Worm (Caenorhabditis elegans) whole organism, late embryonic: ENCODE results near the gene D1005.4.
A peak's percentile ranks its signal among the peaks of the same experiment; 100 is the strongest.

ENCODE experiments used
- C38D4.7 ChIP-seq: fragments of 200-800 bp; sonication (Bioruptor generic); optimal IDR thresholded peaks from 2 replicates; lab custom pipeline; 2018; ENCODE audit warnings: mild to moderate bottlenecking, missing genetic modification characterization, moderate library complexity, missing compliant biosample characterization
- F13H6.1 ChIP-seq: sonication (generic microtip); optimal IDR thresholded peaks from 2 replicates; lab custom pipeline; 2016; ENCODE audit warnings: missing genetic modification characterization, missing compliant biosample characterization
- K09A11.1 ChIP-seq: sonication (generic microtip); optimal IDR thresholded peaks from 2 replicates; lab custom pipeline; 2017; ENCODE audit warnings: antibody characterized with exemption, mild to moderate bottlenecking, missing genetic modification characterization, missing compliant biosample characterization; ENCODE audit not compliant: insufficient read depth
- T23F11.4 ChIP-seq: fragments of 200-800 bp; sonication (Bioruptor generic); optimal IDR thresholded peaks from 2 replicates; lab custom pipeline; 2018; ENCODE audit warnings: mild to moderate bottlenecking, missing genetic modification characterization, missing compliant biosample characterization
- ama-1 ChIP-seq: fragments of 150-350 bp; optimal IDR thresholded peaks from 2 replicates; lab custom pipeline; 2014
- ceh-14 ChIP-seq: sonication (generic microtip); optimal IDR thresholded peaks from 2 replicates; lab custom pipeline; 2016; ENCODE audit warnings: missing genotype, missing genetic modification characterization, missing compliant biosample characterization
- ceh-19 ChIP-seq: fragments of 200-800 bp; sonication (Bioruptor generic); optimal IDR thresholded peaks from 2 replicates; lab custom pipeline; 2018; ENCODE audit warnings: mild to moderate bottlenecking, missing genetic modification characterization, missing compliant biosample characterization
- ceh-2 ChIP-seq: sonication (generic microtip); optimal IDR thresholded peaks from 2 replicates; lab custom pipeline; 2016; ENCODE audit warnings: missing genotype, missing genetic modification characterization, missing compliant biosample characterization
- ceh-30 ChIP-seq: fragments of 150-350 bp; optimal IDR thresholded peaks from 2 replicates; lab custom pipeline; 2014; ENCODE audit warnings: missing biosample characterization, missing genetic modification characterization
- ceh-45 ChIP-seq: fragments of 200-800 bp; sonication (Bioruptor generic); IDR thresholded peaks from 2 replicates; pipeline ENCODE4 v1.3.6; 2022; ENCODE audit warnings: missing genetic modification reagents, missing genetic modification characterization, missing compliant biosample characterization
- ceh-48 ChIP-seq: sonication (generic microtip); optimal IDR thresholded peaks from 2 replicates; lab custom pipeline; 2016; ENCODE audit warnings: missing genetic modification characterization, inconsistent platforms, missing compliant biosample characterization
- che-1 ChIP-seq: sonication (generic microtip); optimal IDR thresholded peaks from 2 replicates; lab custom pipeline; 2016; ENCODE audit warnings: mild to moderate bottlenecking, missing genetic modification characterization, missing compliant biosample characterization
- dmd-4 ChIP-seq: sonication (generic microtip); optimal IDR thresholded peaks from 2 replicates; lab custom pipeline; 2016; ENCODE audit warnings: borderline replicate concordance, missing genetic modification characterization, missing compliant biosample characterization
- dve-1 ChIP-seq: sonication (generic microtip); optimal IDR thresholded peaks from 2 replicates; lab custom pipeline; 2017; ENCODE audit warnings: antibody characterized with exemption, mild to moderate bottlenecking, missing genetic modification characterization, missing compliant biosample characterization
- elt-4 ChIP-seq: sonication (generic microtip); optimal IDR thresholded peaks from 2 replicates; lab custom pipeline; 2016; ENCODE audit warnings: missing genetic modification characterization, missing compliant biosample characterization
- eyg-1 ChIP-seq: sonication (generic microtip); optimal IDR thresholded peaks from 2 replicates; lab custom pipeline; 2016; ENCODE audit warnings: missing genotype, missing genetic modification characterization, missing compliant biosample characterization
- hlh-15 ChIP-seq: sonication (generic microtip); optimal IDR thresholded peaks from 2 replicates; lab custom pipeline; 2016; ENCODE audit warnings: missing genetic modification characterization, missing compliant biosample characterization
- hlh-30 ChIP-seq: sonication (generic microtip); optimal IDR thresholded peaks from 2 replicates; lab custom pipeline; 2017; ENCODE audit warnings: antibody characterized with exemption, missing genetic modification characterization, missing compliant biosample characterization; ENCODE audit not compliant: insufficient read depth
- hlh-6 ChIP-seq: sonication (generic microtip); optimal IDR thresholded peaks from 2 replicates; lab custom pipeline; 2016; ENCODE audit warnings: missing genotype, missing genetic modification characterization, missing compliant biosample characterization
- nfya-1 ChIP-seq: sonication (generic microtip); optimal IDR thresholded peaks from 2 replicates; lab custom pipeline; 2017; ENCODE audit warnings: missing genetic modification characterization, mild to moderate bottlenecking, missing compliant biosample characterization, antibody characterized with exemption, moderate library complexity
- nhr-232 ChIP-seq: sonication (generic microtip); optimal IDR thresholded peaks from 2 replicates; lab custom pipeline; 2016; ENCODE audit warnings: missing genetic modification characterization, missing compliant biosample characterization
- pag-3 ChIP-seq: sonication (generic microtip); optimal IDR thresholded peaks from 2 replicates; lab custom pipeline; 2016; ENCODE audit warnings: missing compliant biosample characterization, missing genetic modification characterization, borderline replicate concordance
- pha-2 ChIP-seq: sonication (generic microtip); optimal IDR thresholded peaks from 2 replicates; lab custom pipeline; 2017; ENCODE audit warnings: mild to moderate bottlenecking, missing genetic modification characterization, missing compliant biosample characterization
- pqm-1 ChIP-seq: sonication (generic microtip); optimal IDR thresholded peaks from 2 replicates; lab custom pipeline; 2016; ENCODE audit warnings: missing genetic modification characterization, missing compliant biosample characterization
- ref-2 ChIP-seq: sonication (generic microtip); optimal IDR thresholded peaks from 2 replicates; lab custom pipeline; 2016; ENCODE audit warnings: missing genetic modification characterization, missing compliant biosample characterization
- sdc-2 ChIP-seq: sonication (generic microtip); optimal IDR thresholded peaks from 2 replicates; lab custom pipeline; 2016; ENCODE audit warnings: missing genotype, missing genetic modification characterization, missing compliant biosample characterization
- sox-2 ChIP-seq: fragments of 200-800 bp; sonication (Bioruptor generic); IDR thresholded peaks from 2 replicates; pipeline ENCODE4 v1.3.6; 2022; ENCODE audit warnings: missing genetic modification reagents, missing genetic modification characterization, missing compliant biosample characterization
- tbx-2 ChIP-seq: sonication (generic microtip); optimal IDR thresholded peaks from 2 replicates; lab custom pipeline; 2016; ENCODE audit warnings: missing genetic modification characterization, missing compliant biosample characterization
- unc-3 ChIP-seq, 2 experiments: fragments of 200-800 bp in 1 of 2; sonication (Bioruptor generic) in 1 of 2; sonication (generic microtip) in 1 of 2; conservative IDR thresholded peaks in 1 of 2; optimal IDR thresholded peaks in 1 of 2; 2 replicates each; pipeline versions ENCODE4 v1.3.6 to Lab custom; 2016 to 2022; ENCODE audit warnings: missing compliant biosample characterization in 2 of 2, missing genetic modification characterization in 2 of 2, missing genetic modification reagents in 1 of 2
- unc-42 ChIP-seq: sonication (generic microtip); optimal IDR thresholded peaks from 2 replicates; lab custom pipeline; 2016; ENCODE audit warnings: missing genotype, missing genetic modification characterization, missing compliant biosample characterization
- unc-55 ChIP-seq: sonication (generic microtip); optimal IDR thresholded peaks from 2 replicates; lab custom pipeline; 2017; ENCODE audit warnings: missing biosample characterization, missing genetic modification reagents, missing genetic modification characterization
- unc-86 ChIP-seq: sonication (generic microtip); optimal IDR thresholded peaks from 2 replicates; lab custom pipeline; 2016; ENCODE audit warnings: missing genetic modification characterization, missing compliant biosample characterization
- ztf-16 ChIP-seq: sonication (generic microtip); optimal IDR thresholded peaks from 2 replicates; lab custom pipeline; 2017; ENCODE audit warnings: missing genetic modification characterization, missing compliant biosample characterization

Gene D1005.4

ce11 chrX:1488775-1489174 is 3.2 kb upstream of the D1005.4 start:
- TF ChIP-seq pqm-1 (no peak), ceh-45 (no peak), nhr-232 (tag; lab: Kevin White, UChicago) (no peak), che-1 (tag; lab: Kevin White, UChicago) (no peak), ceh-2 (tag; lab: Kevin White, UChicago) (no peak), pag-3 (tag; lab: Kevin White, UChicago) (no peak), sox-2 (GFP tag; lab: Robert Waterston, UW) (no peak), hlh-6 (tag; lab: Kevin White, UChicago) (no peak)
- TF ChIP-seq, all 69 proteins: peak for 0

ce11 chrX:1487096-1487495 is 1.5 kb upstream of the D1005.4 start:
- TF ChIP-seq unc-86 (tag; lab: Kevin White, UChicago) (no peak), C38D4.7 (GFP tag; lab: Kevin White, UChicago) (no peak), hlh-30 (tag; lab: Kevin White, UChicago) (no peak), dmd-4 (tag; lab: Kevin White, UChicago) (no peak), F13H6.1 (tag; lab: Kevin White, UChicago) (no peak)
- TF ChIP-seq, all 69 proteins: peak for 0

ce11 chrX:1486135-1486648 is 574 bp upstream of the D1005.4 start, which contains the start of the genes D1005.10 and dhs-25:
D1005.10 (minus strand) TSS chrX:1486185.
dhs-25 (plus strand) TSS chrX:1486532.
- TF ChIP-seq nfya-1 (tag; lab: Kevin White, UChicago) (peak; percentile 12), T23F11.4 (GFP tag; lab: Kevin White, UChicago) (no peak), eyg-1 (no peak), ceh-14 (tag; lab: Kevin White, UChicago) (no peak), hlh-30 (tag; lab: Kevin White, UChicago) (peak; percentile 9), ztf-16 (tag; lab: Kevin White, UChicago) (no peak), unc-86 (tag; lab: Kevin White, UChicago) (no peak), pag-3 (tag; lab: Kevin White, UChicago) (no peak), pha-2 (tag; lab: Kevin White, UChicago) (no peak), ceh-19 (no peak), ceh-30 (tag; lab: Kevin White, UChicago) (no peak), sdc-2 (tag; lab: Kevin White, UChicago) (peak; percentile 39), ref-2 (tag; lab: Kevin White, UChicago) (no peak), K09A11.1 (tag; lab: Kevin White, UChicago) (no peak), unc-55 (GFP tag; lab: Kevin White, UChicago) (peak; percentile 44), F13H6.1 (tag; lab: Kevin White, UChicago) (no peak), unc-3 (GFP tag; conservative IDR thresholded peaks at IDR 0.05; lab: Robert Waterston, UW) (no peak), unc-3 (tag; optimal IDR thresholded peaks at IDR 0.05; lab: Kevin White, UChicago) (no peak), ama-1 (lab: Kevin White, UChicago) (no peak), dve-1 (no peak), tbx-2 (tag; lab: Kevin White, UChicago) (peak; percentile 7), unc-42 (no peak), ceh-45 (no peak), hlh-6 (tag; lab: Kevin White, UChicago) (no peak), hlh-15 (tag; lab: Kevin White, UChicago) (no peak), elt-4 (tag; lab: Kevin White, UChicago) (no peak)

- no peak for TF ChIP-seq ceh-48 (tag; lab: Kevin White, UChicago)
- no peak for TF ChIP-seq ceh-30 (tag; lab: Kevin White, UChicago)
- TF ChIP-seq, all 69 proteins: peak for 0
These were observed 2.4 kb downstream of the D1005.4 start for ce11 chrX:1483229-1483628.
